Worm (Caenorhabditis elegans) whole organism, L2 larva: ENCODE data around the gene fce-2.
A peak's percentile ranks its signal among the peaks of the same experiment; 100 is the strongest.

ENCODE experiments used
- C34F6.9 ChIP-seq: fragments of 150-350 bp; optimal IDR thresholded peaks from 2 replicates; lab custom pipeline; 2014; ENCODE audit warnings: missing biosample characterization, missing genetic modification characterization
- R02D3.7 ChIP-seq: fragments of 150-350 bp; optimal IDR thresholded peaks from 2 replicates; lab custom pipeline; 2014; ENCODE audit warnings: missing biosample characterization, missing genetic modification characterization
- Y55F3AM.14 ChIP-seq: fragments of 200-800 bp; sonication (Bioruptor generic); optimal IDR thresholded peaks from 2 replicates; lab custom pipeline; 2018; ENCODE audit warnings: mild to moderate bottlenecking, missing genetic modification characterization, missing compliant biosample characterization
- aly-2 ChIP-seq: fragments of 150-350 bp; optimal IDR thresholded peaks from 2 replicates; lab custom pipeline; 2014; ENCODE audit warnings: missing biosample characterization, missing genetic modification characterization
- ama-1 ChIP-seq: fragments of 150-350 bp; optimal IDR thresholded peaks from 2 replicates; lab custom pipeline; 2018; ENCODE audit warnings: inconsistent platforms
- ceh-16 ChIP-seq: fragments of 150-350 bp; optimal IDR thresholded peaks from 2 replicates; lab custom pipeline; 2014; ENCODE audit warnings: missing biosample characterization, missing genetic modification characterization
- ceh-82 ChIP-seq: fragments of 150-350 bp; optimal IDR thresholded peaks from 2 replicates; lab custom pipeline; 2014; ENCODE audit warnings: missing biosample characterization, missing genetic modification characterization
- crh-2 ChIP-seq: sonication (generic microtip); optimal IDR thresholded peaks from 2 replicates; lab custom pipeline; 2017; ENCODE audit warnings: missing biosample characterization, missing genetic modification characterization
- dmd-4 ChIP-seq: sonication (generic microtip); optimal IDR thresholded peaks from 2 replicates; lab custom pipeline; 2017; ENCODE audit warnings: missing biosample characterization, missing genetic modification characterization
- egl-27 ChIP-seq: sonication (generic microtip); optimal IDR thresholded peaks from 3 replicates; lab custom pipeline; 2017; ENCODE audit warnings: missing biosample characterization, missing genetic modification reagents, missing genetic modification characterization
- elt-3 ChIP-seq: sonication (generic microtip); optimal IDR thresholded peaks from 2 replicates; lab custom pipeline; 2017; ENCODE audit warnings: missing biosample characterization, missing genetic modification characterization
- gmeb-1 ChIP-seq: fragments of 150-350 bp; optimal IDR thresholded peaks from 2 replicates; lab custom pipeline; 2014; ENCODE audit warnings: missing biosample characterization, missing genetic modification characterization
- lin-11 ChIP-seq: fragments of 150-350 bp; sonication (generic microtip); optimal IDR thresholded peaks from 2 replicates; lab custom pipeline; 2014; ENCODE audit warnings: missing biosample characterization, missing genetic modification characterization, inconsistent platforms, mixed read lengths
- mdl-1 ChIP-seq, 2 experiments: fragments of 150-350 bp in 1 of 2; sonication (generic microtip) in 1 of 2; optimal IDR thresholded peaks; 2 replicates each; lab custom pipeline; 2017; ENCODE audit warnings: missing biosample characterization in 2 of 2, missing genetic modification characterization in 2 of 2
- nhr-11 ChIP-seq: fragments of 150-350 bp; optimal IDR thresholded peaks from 2 replicates; lab custom pipeline; 2014; ENCODE audit warnings: missing biosample characterization, missing genetic modification characterization
- nhr-12 ChIP-seq: fragments of 150-350 bp; optimal IDR thresholded peaks from 2 replicates; lab custom pipeline; 2014; ENCODE audit warnings: missing biosample characterization, missing genetic modification characterization
- nhr-129 ChIP-seq: fragments of 150-350 bp; optimal IDR thresholded peaks from 2 replicates; lab custom pipeline; 2014; ENCODE audit warnings: missing biosample characterization, missing genetic modification characterization
- nhr-21 ChIP-seq: fragments of 150-350 bp; optimal IDR thresholded peaks from 2 replicates; lab custom pipeline; 2014; ENCODE audit warnings: missing biosample characterization, missing genetic modification characterization
- nhr-237 ChIP-seq: fragments of 150-350 bp; optimal IDR thresholded peaks from 2 replicates; lab custom pipeline; 2014; ENCODE audit warnings: missing biosample characterization, missing genetic modification characterization
- nhr-25 ChIP-seq: fragments of 150-350 bp; sonication (generic microtip); optimal IDR thresholded peaks from 3 replicates; lab custom pipeline; 2014; ENCODE audit warnings: missing biosample characterization, missing genetic modification characterization
- nhr-77 ChIP-seq: fragments of 150-350 bp; optimal IDR thresholded peaks from 2 replicates; lab custom pipeline; 2014; ENCODE audit warnings: missing biosample characterization, missing genetic modification characterization
- peb-1 ChIP-seq: fragments of 150-350 bp; optimal IDR thresholded peaks from 2 replicates; lab custom pipeline; 2014; ENCODE audit warnings: missing biosample characterization, missing genetic modification characterization
- sem-4 ChIP-seq: fragments of 150-350 bp; optimal IDR thresholded peaks from 2 replicates; lab custom pipeline; 2014; ENCODE audit warnings: missing biosample characterization, missing genetic modification reagents, missing genetic modification characterization
- skn-1 ChIP-seq: sonication (generic microtip); optimal IDR thresholded peaks from 2 replicates; lab custom pipeline; 2017; ENCODE audit warnings: missing biosample characterization, missing genetic modification characterization
- sma-3 ChIP-seq: sonication (generic microtip); optimal IDR thresholded peaks from 2 replicates; lab custom pipeline; 2016; ENCODE audit warnings: missing genetic modification reagents, missing genetic modification characterization, missing compliant biosample characterization
- sma-9 ChIP-seq, 2 experiments: fragments of 150-350 bp in 1 of 2; sonication (generic microtip) in 1 of 2; optimal IDR thresholded peaks; 2 replicates each; lab custom pipeline; 2014 to 2016; ENCODE audit warnings: missing genetic modification characterization in 2 of 2, mild to moderate bottlenecking in 1 of 2, missing biosample characterization in 1 of 2, missing compliant biosample characterization in 1 of 2, missing genetic modification reagents in 1 of 2, moderate library complexity in 1 of 2
- snpc-4 ChIP-seq: fragments of 150-350 bp; optimal IDR thresholded peaks from 2 replicates; lab custom pipeline; 2014; ENCODE audit warnings: missing biosample characterization, missing genetic modification characterization
- unc-39 ChIP-seq: fragments of 150-350 bp; optimal IDR thresholded peaks from 2 replicates; lab custom pipeline; 2014; ENCODE audit warnings: missing biosample characterization, missing genetic modification characterization
- unc-55 ChIP-seq: fragments of 150-350 bp; sonication (generic microtip); optimal IDR thresholded peaks from 3 replicates; lab custom pipeline; 2014; ENCODE audit warnings: missing biosample characterization, missing genetic modification reagents, missing genetic modification characterization
- zag-1 ChIP-seq: fragments of 150-350 bp; optimal IDR thresholded peaks from 2 replicates; lab custom pipeline; 2014; ENCODE audit warnings: missing biosample characterization, missing genetic modification characterization
- ztf-1 ChIP-seq: fragments of 200-800 bp; sonication (Bioruptor generic); conservative IDR thresholded peaks from 2 replicates; pipeline ENCODE4 v1.3.6; 2022; ENCODE audit warnings: missing genetic modification characterization, missing compliant biosample characterization
- ztf-11 ChIP-seq: sonication (generic microtip); optimal IDR thresholded peaks from 2 replicates; lab custom pipeline; 2017; ENCODE audit warnings: missing biosample characterization, missing genetic modification characterization
- ztf-4 ChIP-seq: fragments of 150-350 bp; optimal IDR thresholded peaks from 2 replicates; lab custom pipeline; 2014; ENCODE audit warnings: missing biosample characterization, missing genetic modification characterization

fce-2 gene

DNA sequence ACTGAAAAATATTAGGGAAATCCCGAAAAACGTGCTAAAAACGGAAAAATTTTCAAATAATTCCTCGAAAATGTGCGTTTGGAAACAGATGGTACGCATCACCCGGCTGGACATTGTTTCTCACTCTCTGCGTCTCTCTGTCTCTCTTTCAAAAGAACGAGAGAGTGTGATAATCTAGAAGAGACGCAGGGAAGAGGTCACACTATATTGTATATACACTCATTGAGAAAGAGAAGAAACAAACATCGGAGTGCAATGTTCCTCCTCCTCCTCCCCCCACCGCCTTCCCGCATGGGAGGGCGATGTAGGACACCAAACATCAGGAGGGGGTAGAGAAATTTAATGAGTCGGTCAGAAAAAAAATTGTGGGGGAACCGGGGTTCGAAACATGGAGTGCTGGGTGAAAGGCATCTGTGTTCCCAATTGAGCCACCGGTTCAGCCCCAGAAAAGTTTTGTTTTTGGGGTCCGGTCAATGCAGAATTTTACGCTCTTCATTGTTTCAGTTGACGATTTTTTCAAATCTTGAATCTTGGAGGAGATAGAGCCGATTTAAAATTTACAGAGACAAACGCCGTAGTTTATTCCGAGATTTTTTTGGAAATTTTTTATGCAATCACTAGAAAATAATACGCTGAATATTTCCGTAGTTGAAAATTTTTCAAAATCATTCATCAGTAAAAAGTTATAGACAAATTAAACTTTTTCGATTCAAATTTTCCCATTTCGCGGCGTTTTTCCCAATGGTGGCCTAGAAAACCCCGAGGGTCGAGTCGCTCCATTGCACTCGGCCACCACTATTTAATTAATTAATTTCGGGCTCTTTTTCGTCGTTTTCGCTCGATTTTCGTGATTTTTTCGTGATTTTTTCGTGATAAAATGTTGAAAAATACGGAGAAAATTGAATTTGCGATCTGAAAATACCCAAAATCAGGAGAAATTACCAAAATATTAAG is 595 bp upstream of the fce-2 start (continued):
- no peak for TF ChIP-seq ztf-1 (GFP tag; lab: Robert Waterston, UW)
- peak; percentile 53 for TF ChIP-seq C34F6.9
- TF ChIP-seq crh-2 (tag; lab: Kevin White, UChicago): peak; percentile 28
- no peak for TF ChIP-seq ceh-16
- no peak for TF ChIP-seq ztf-4
- no peak for TF ChIP-seq ama-1 (lab: Kevin White, UChicago)
- no peak for TF ChIP-seq nhr-237 (tag; lab: Kevin White, UChicago)
- TF ChIP-seq mdl-1 (tag; optimal IDR thresholded peaks at IDR 0.05; lab: Kevin White, UChicago): peak in 1 of 2 experiments; percentile 38
- no peak for TF ChIP-seq nhr-77 (tag; lab: Kevin White, UChicago)
- TF ChIP-seq nhr-12 (tag; lab: Kevin White, UChicago): no peak
- no peak for TF ChIP-seq skn-1 (tag; lab: Kevin White, UChicago)
- TF ChIP-seq nhr-25 (tag; lab: Kevin White, UChicago): peak; percentile 66
- TF ChIP-seq R02D3.7: no peak

DNA sequence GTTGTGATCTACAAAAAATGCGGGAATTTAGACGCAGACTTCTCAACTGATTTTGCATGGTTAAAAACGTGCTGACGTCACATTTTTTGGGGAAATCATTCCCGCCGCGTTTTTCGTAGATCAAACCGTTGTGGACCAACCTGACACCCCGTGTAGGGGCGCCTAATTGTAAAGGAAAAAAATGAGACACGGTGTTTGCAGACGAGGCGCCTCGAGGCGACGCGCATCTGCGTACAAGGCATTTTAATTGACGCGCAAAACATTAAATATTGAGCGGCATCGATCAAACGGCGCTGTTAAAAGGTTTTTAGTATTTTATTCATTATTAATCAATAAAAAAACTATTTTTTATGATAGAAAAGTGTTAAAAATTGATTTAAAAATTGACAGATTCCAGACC is 6.3 kb downstream of the fce-2 start:
- TF ChIP-seq gmeb-1: peak; percentile 16
- peak; percentile 32 for TF ChIP-seq unc-55

DNA sequence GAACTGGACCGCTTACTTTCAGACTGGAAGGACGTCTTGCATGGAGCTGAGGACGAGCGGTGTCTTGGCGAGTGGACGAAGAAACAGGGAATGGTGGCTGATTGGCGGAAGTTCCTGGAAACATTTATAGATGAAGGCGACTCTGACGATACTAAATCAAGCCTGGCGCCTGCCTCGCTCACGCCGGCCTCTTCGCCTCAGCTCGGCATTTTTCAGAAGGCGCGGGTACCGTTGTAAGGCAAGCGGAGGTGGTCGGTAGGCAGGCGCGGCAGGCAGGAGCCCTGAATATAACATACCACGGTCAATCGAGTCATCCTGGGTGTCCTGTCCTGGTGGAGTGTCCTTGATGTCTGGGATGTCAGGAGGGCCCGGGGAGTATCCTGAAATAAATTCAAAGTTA is 20.8 kb downstream of the fce-2 start:
- TF ChIP-seq peb-1 (tag; lab: Kevin White, UChicago) (no peak), ceh-16 (no peak), ztf-11 (tag; lab: Kevin White, UChicago) (no peak), sem-4 (no peak), egl-27 (tag; lab: Kevin White, UChicago) (no peak), ztf-4 (no peak), nhr-25 (tag; lab: Kevin White, UChicago) (no peak), nhr-21 (tag; lab: Kevin White, UChicago) (no peak)
- TF ChIP-seq, all 48 proteins: peak for 0

DNA sequence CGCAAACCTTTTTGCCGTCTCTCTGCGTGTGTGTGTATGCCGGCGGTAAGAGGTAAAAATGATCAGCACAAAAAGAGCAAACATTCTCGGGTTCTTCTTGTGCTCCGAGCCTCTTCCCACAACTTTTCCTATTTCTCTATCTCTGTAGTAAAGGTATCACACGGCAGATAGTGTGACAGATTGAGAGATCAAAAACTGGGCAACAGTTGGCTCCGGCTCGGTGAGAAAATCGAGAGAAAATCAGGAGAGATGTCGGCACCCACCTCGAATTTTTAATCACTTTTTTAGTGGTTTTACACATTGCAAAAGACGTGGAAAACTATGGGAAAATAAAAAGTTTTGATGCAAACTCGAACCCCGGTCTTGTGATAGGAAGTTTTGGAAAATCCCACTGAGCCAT is 26.7 kb downstream of the fce-2 start:
- TF ChIP-seq nhr-129 (tag; lab: Kevin White, UChicago) (peak; percentile 64), elt-3 (no peak)

DNA sequence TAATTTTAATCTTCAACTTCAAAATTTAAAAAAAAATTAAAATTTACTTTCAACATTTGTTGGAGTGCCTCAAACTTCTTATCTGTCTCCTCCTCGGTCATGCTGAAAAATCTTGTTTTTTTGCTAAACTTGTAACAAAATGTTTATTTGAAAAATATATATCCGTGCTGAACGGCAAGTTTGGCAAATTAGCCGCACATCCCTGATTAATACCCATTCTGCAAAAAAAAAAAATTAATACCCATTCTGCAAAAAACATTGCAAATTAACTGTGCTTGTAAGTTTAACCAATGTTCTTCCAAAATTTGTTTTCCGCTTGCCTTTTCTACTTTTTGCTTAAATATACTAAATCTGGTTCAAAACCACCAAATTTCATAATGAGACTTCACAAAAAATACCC is 28.0 kb downstream of the fce-2 start, which contains the start of gene F48F5.6:
Gene F48F5.6 (minus strand): TSS at position 101 of the 400 bp plus-strand sequence.
- TF ChIP-seq Y55F3AM.14: no peak
- TF ChIP-seq zag-1 (tag; lab: Kevin White, UChicago): no peak
- TF ChIP-seq sma-3 (GFP tag; lab: Kevin White, UChicago): no peak
- TF ChIP-seq snpc-4 (tag; lab: Kevin White, UChicago): no peak
- no peak for TF ChIP-seq R02D3.7
- no peak for TF ChIP-seq lin-11 (tag; lab: Kevin White, UChicago)
- TF ChIP-seq C34F6.9: no peak
- TF ChIP-seq ztf-1 (GFP tag; lab: Robert Waterston, UW): no peak
- no peak for TF ChIP-seq nhr-129 (tag; lab: Kevin White, UChicago)
- no peak for TF ChIP-seq aly-2 (tag; lab: Kevin White, UChicago)
- TF ChIP-seq dmd-4: no peak

DNA sequence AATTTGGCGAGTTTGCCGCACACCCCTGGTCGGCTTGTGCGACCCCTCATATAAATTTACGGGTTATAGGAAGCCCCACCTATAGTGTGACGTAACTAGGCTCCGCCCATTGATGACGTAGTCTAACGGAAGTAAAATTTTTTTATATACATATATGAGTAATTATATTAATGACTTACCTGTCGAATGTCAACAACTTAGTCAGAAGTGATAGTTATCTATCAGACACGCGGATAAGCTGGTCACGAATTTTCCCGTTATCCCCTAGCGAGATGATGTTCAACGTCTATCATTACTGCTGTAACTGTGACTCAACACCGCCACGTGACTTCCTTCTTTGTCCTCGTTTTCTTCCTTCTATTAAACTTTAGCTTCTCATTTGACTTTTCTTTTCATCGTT is 28.7 kb downstream of the fce-2 start, which contains the start of gene srd-70:
Gene srd-70 (plus strand): TSS at position 301 of the 400 bp plus-strand sequence.
- TF ChIP-seq sma-3 (GFP tag; lab: Kevin White, UChicago): no peak
- no peak for TF ChIP-seq R02D3.7
- TF ChIP-seq unc-39 (tag; lab: Kevin White, UChicago): no peak
- no peak for TF ChIP-seq gmeb-1
- no peak for TF ChIP-seq sem-4
- no peak for TF ChIP-seq ztf-11 (tag; lab: Kevin White, UChicago)
- TF ChIP-seq nhr-77 (tag; lab: Kevin White, UChicago): no peak
- no peak for TF ChIP-seq nhr-237 (tag; lab: Kevin White, UChicago)
- no peak for TF ChIP-seq nhr-11 (tag; lab: Kevin White, UChicago)
- TF ChIP-seq crh-2 (tag; lab: Kevin White, UChicago): no peak
- no peak for TF ChIP-seq ceh-82 (tag; lab: Kevin White, UChicago)
- TF ChIP-seq egl-27 (tag; lab: Kevin White, UChicago): no peak
- TF ChIP-seq sma-9 (GFP tag; optimal IDR thresholded peaks at IDR 0.05; lab: Kevin White, UChicago): no peak
- no peak for TF ChIP-seq sma-9 (tag; optimal IDR thresholded peaks at IDR 0.05; lab: Kevin White, UChicago)
